Worm (Caenorhabditis elegans): Measurements from ENCODE around the gene F17C11.26.

Gene F17C11.26

DNA sequence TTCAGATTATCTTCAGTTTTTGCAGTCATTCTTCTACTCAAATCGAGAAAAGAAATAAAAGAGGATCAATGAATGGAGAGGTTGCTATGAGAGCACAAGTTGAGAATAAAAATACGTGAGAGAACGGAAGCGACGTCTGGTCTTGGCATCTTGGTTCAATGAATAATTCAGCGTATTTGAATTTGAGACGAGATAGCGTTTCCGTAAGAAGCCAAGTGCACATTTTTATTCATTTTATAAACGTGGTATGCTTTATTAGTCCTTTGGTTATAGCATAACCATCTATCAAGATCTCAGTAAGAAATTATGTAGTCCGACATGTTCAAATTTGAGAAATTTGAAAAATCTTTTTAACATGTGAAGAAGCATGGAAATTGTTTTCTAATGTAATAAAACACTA lies 22.9 kb upstream of the F17C11.26 start, which contains the start of gene F58B4.2:
TSS of gene F58B4.2 (minus strand) at position 101 of the 400 bp plus-strand sequence.
- TF ChIP-seq ama-1 (optimal IDR thresholded peaks at IDR 0.05) (no peak), egl-27 (tag; optimal IDR thresholded peaks at IDR 0.05) (no peak)

DNA sequence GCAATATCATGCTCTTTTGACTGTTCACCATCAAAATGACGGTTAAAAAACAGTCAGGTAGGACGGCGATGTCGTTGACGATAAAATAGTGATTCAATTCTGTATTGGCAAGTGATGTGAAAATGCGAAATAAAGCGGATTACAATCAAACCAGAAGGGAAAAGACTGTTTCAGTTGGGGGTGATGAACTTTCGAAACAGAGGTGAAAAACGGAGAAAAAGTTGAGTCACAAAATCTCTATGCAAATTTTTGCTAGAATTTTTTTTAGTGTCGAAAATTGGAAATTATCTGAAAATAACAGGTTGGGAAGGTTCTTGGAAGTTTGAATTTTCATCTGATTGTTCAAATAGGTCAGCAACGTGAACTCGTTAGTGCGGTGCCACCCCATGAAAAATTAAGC lies 19.5 kb upstream of the F17C11.26 start, which contains the start of gene nas-31:
TSS of gene nas-31 (minus strand) at position 101 of the 400 bp plus-strand sequence.
- TF ChIP-seq aly-2 (tag; optimal IDR thresholded peaks at IDR 0.05) = no peak
- TF ChIP-seq lin-35 (GFP tag; optimal IDR thresholded peaks at IDR 0.05) = no peak
- TF ChIP-seq lin-15B (tag; optimal IDR thresholded peaks at IDR 0.05) = no peak
- no peak for TF ChIP-seq swsn-7 (tag; optimal IDR thresholded peaks at IDR 0.05)
- no peak for TF ChIP-seq dsc-1 (tag; optimal IDR thresholded peaks at IDR 0.05)

DNA sequence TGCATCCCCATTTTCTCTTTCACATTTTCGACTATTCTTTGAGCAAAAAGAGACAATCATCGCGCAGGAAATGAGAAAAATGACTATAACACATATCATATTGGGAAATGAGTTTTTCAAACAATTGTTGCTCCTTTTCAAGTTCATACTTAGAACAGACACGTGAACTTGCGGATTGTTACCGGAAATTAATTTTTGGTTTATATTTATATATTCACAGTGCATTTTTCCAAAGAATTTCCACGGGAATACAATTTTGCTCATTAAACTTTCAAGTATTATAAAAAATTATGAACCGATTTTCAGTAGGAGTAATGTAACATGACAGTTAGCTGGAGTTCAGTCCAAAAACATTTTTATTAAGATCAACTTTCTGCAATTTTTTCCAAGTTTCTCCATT lies 18.0 kb upstream of the F17C11.26 start, which contains the start of gene F58B4.7:
TSS of gene F58B4.7 (minus strand) at position 101 of the 400 bp plus-strand sequence.
- no peak for TF ChIP-seq nhr-47 (tag; optimal IDR thresholded peaks at IDR 0.05)
- no peak for TF ChIP-seq irx-1 (tag; optimal IDR thresholded peaks at IDR 0.05)
- no peak for TF ChIP-seq hpl-2 (GFP tag; optimal IDR thresholded peaks at IDR 0.05)
- TF ChIP-seq mdl-1 (tag; optimal IDR thresholded peaks at IDR 0.05) = no peak
- TF ChIP-seq C04F5.9 (tag; optimal IDR thresholded peaks at IDR 0.05) = no peak
- TF ChIP-seq zip-4 (GFP tag; optimal IDR thresholded peaks at IDR 0.05) = no peak
- no peak for TF ChIP-seq rnt-1 (tag; optimal IDR thresholded peaks at IDR 0.05)
- TF ChIP-seq tbx-2 (tag; optimal IDR thresholded peaks at IDR 0.05) = no peak
- TF ChIP-seq ceh-82 (tag; optimal IDR thresholded peaks at IDR 0.05) = no peak
- TF ChIP-seq dpl-1 (GFP tag; optimal IDR thresholded peaks at IDR 0.05) = no peak
- TF ChIP-seq swsn-7 (tag; optimal IDR thresholded peaks at IDR 0.05) = no peak
- no peak for TF ChIP-seq zag-1 (tag; optimal IDR thresholded peaks at IDR 0.05)
- TF ChIP-seq ceh-63 (GFP tag; optimal IDR thresholded peaks at IDR 0.05) = no peak
- TF ChIP-seq xbp-1 (tag; optimal IDR thresholded peaks at IDR 0.05) = no peak
- no peak for TF ChIP-seq fos-1 (tag; optimal IDR thresholded peaks at IDR 0.05)
- TF ChIP-seq sox-4 (tag; optimal IDR thresholded peaks at IDR 0.05) = no peak

DNA sequence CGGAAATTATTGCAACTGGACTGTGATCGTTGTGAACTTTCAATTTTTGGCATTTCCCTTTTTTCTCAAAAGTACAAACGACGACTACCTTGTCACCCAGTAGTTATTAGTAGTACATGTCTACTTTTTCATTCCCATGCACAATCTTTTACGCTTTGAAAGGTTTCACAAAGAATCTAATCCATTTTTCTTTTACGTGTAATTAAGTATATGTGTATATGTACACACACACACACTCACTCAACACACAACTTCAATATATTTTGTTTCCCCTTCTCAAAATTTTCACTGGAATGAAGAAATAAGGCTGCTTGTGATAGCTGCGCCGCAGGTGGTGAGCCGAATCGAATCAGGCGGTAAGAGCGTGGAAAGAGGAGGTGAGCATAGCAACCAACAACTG lies 16.5 kb upstream of the F17C11.26 start, which contains the start of gene F58B4.6:
TSS of gene F58B4.6 (plus strand) at position 301 of the 400 bp plus-strand sequence.
- TF ChIP-seq egl-27 (tag; optimal IDR thresholded peaks at IDR 0.05) (no peak), fkh-10 (GFP tag; optimal IDR thresholded peaks at IDR 0.05) (no peak), dpl-1 (GFP tag; optimal IDR thresholded peaks at IDR 0.05) (no peak), rnt-1 (tag; optimal IDR thresholded peaks at IDR 0.05) (no peak), skn-1 (tag; optimal IDR thresholded peaks at IDR 0.05) (no peak), pax-3 (tag; optimal IDR thresholded peaks at IDR 0.05) (peak; percentile 17), fkh-8 (tag; optimal IDR thresholded peaks at IDR 0.05) (peak; percentile 71), efl-3 (GFP tag; optimal IDR thresholded peaks at IDR 0.05) (no peak), swsn-7 (tag; optimal IDR thresholded peaks at IDR 0.05) (no peak), C04F5.9 (tag; optimal IDR thresholded peaks at IDR 0.05) (no peak), ceh-63 (GFP tag; optimal IDR thresholded peaks at IDR 0.05) (no peak), nhr-71 (tag; optimal IDR thresholded peaks at IDR 0.05) (peak; percentile 12), lsy-2 (tag; optimal IDR thresholded peaks at IDR 0.05) (no peak), nhr-47 (tag; optimal IDR thresholded peaks at IDR 0.05) (peak; percentile 20)

DNA sequence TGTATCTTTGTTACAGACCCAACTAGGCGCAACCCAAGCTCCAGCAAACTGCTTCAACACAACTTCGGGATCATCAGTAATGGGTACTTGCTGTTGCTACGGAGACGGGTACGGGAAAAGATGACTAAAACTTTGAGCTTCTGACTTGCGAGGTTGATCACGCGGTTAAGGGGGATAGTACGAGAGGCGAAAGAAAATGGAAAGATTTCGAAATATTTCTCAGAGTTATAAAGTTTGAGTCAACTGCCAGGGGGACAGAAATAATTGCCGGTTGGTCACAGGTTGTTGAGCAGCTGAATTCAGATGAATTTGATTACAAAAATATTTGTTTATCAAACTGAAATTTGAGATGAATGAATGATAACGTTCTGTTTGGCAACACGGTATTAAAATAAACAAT lies 15.6 kb upstream of the F17C11.26 start:
- TF ChIP-seq lin-14 (GFP tag; optimal IDR thresholded peaks at IDR 0.05) (peak; percentile 6), efl-1 (optimal IDR thresholded peaks at IDR 0.05) (no peak), efl-1 (GFP tag; optimal IDR thresholded peaks at IDR 0.05 in 1 of 2) (peak in 1 of 2 experiments; percentile 15), lin-35 (GFP tag; optimal IDR thresholded peaks at IDR 0.05) (no peak), fkh-8 (tag; optimal IDR thresholded peaks at IDR 0.05) (peak; percentile 68), nhr-71 (tag; optimal IDR thresholded peaks at IDR 0.05) (peak; percentile 57), ztf-4 (tag; optimal IDR thresholded peaks at IDR 0.05) (no peak), nhr-85 (tag) (no peak), nhr-20 (tag; optimal IDR thresholded peaks at IDR 0.05) (peak; percentile 22), C04F5.9 (tag; optimal IDR thresholded peaks at IDR 0.05) (no peak), skn-1 (tag; optimal IDR thresholded peaks at IDR 0.05) (peak; percentile 53), zag-1 (tag; optimal IDR thresholded peaks at IDR 0.05) (no peak), dsc-1 (tag; optimal IDR thresholded peaks at IDR 0.05) (no peak), efl-3 (GFP tag; optimal IDR thresholded peaks at IDR 0.05) (no peak)
